Worm (Caenorhabditis elegans) whole organism, L1 larva: ENCODE data around the gene C34E10.12.

Experiments used
- C04F5.9 ChIP-seq: sonication (generic microtip); optimal IDR thresholded peaks from 2 replicates; lab custom pipeline; 2016; ENCODE audit warnings: missing genetic modification characterization, missing compliant biosample characterization
- C16A3.4 ChIP-seq: fragments of 150-350 bp; optimal IDR thresholded peaks from 2 replicates; lab custom pipeline; 2014; ENCODE audit warnings: missing biosample characterization, missing genetic modification characterization
- Y116A8C.19 ChIP-seq: sonication (generic microtip); optimal IDR thresholded peaks from 2 replicates; lab custom pipeline; 2016; ENCODE audit warnings: missing compliant biosample characterization, missing genetic modification characterization, borderline replicate concordance
- blmp-1 ChIP-seq: fragments of 150-350 bp; optimal IDR thresholded peaks from 2 replicates; lab custom pipeline; 2014; ENCODE audit warnings: missing biosample characterization, missing genetic modification characterization
- ceh-8 ChIP-seq: fragments of 200-800 bp; sonication (Bioruptor generic); optimal IDR thresholded peaks from 2 replicates; lab custom pipeline; 2018; ENCODE audit warnings: mild to moderate bottlenecking, missing genetic modification characterization, moderate library complexity, missing compliant biosample characterization
- ceh-82 ChIP-seq, 3 experiments: fragments of 150-350 bp in 1 of 3; sonication (generic microtip) in 2 of 3; optimal IDR thresholded peaks; 2 replicates each; lab custom pipeline; 2014 to 2017; ENCODE audit warnings: missing biosample characterization in 3 of 3, missing genetic modification characterization in 3 of 3
- ces-1 ChIP-seq: fragments of 150-350 bp; optimal IDR thresholded peaks from 2 replicates; lab custom pipeline; 2014; ENCODE audit warnings: missing biosample characterization, missing genetic modification reagents, missing genetic modification characterization
- dpl-1 ChIP-seq, 3 experiments: fragments of 150-350 bp in 2 of 3; sonication (generic microtip) in 1 of 3; optimal IDR thresholded peaks; 2 replicates each; lab custom pipeline; 2014 to 2017; ENCODE audit warnings: missing biosample characterization in 3 of 3, missing genetic modification characterization in 3 of 3, missing genetic modification reagents in 3 of 3
- dsc-1 ChIP-seq: sonication (generic microtip); optimal IDR thresholded peaks from 2 replicates; lab custom pipeline; 2016; ENCODE audit warnings: mild to moderate bottlenecking, missing genetic modification characterization, missing compliant biosample characterization
- efl-1 ChIP-seq, 4 experiments: fragments of 150-350 bp; optimal IDR thresholded peaks in 3 of 4; peaks in 1 of 4; 1 replicate in 1 of 4; 2 replicates in 3 of 4; lab custom pipeline; 2014; ENCODE audit warnings: missing biosample characterization in 2 of 4, missing genetic modification characterization in 2 of 4, missing genetic modification reagents in 2 of 4
- elt-2 ChIP-seq: sonication (generic microtip); optimal IDR thresholded peaks from 2 replicates; lab custom pipeline; 2016; ENCODE audit warnings: missing genetic modification characterization, mild to moderate bottlenecking, inconsistent platforms, missing compliant biosample characterization, missing genetic modification reagents
- elt-3 ChIP-seq, 6 experiments: fragments of 150-350 bp in 1 of 6; sonication (generic microtip); optimal IDR thresholded peaks; 2 replicates each; lab custom pipeline; 2017 to 2018; ENCODE audit warnings: missing biosample characterization in 6 of 6, missing genetic modification characterization in 6 of 6, inconsistent platforms in 1 of 6
- ets-5 ChIP-seq: fragments of 200-800 bp; sonication (Bioruptor generic); IDR thresholded peaks from 2 replicates; pipeline ENCODE4 v1.3.6; 2022; ENCODE audit warnings: missing genetic modification characterization, missing compliant biosample characterization
- fkh-10 ChIP-seq: sonication (generic microtip); optimal IDR thresholded peaks from 2 replicates; lab custom pipeline; 2017; ENCODE audit warnings: missing biosample characterization, missing genetic modification reagents, missing genetic modification characterization
- fos-1 ChIP-seq: fragments of 150-350 bp; optimal IDR thresholded peaks from 2 replicates; lab custom pipeline; 2014; ENCODE audit warnings: missing biosample characterization, missing genetic modification characterization
- hlh-17 ChIP-seq: fragments of 200-800 bp; sonication (Bioruptor generic); optimal IDR thresholded peaks from 2 replicates; lab custom pipeline; 2018; ENCODE audit warnings: missing genetic modification characterization, mild to moderate bottlenecking, missing compliant biosample characterization, moderate library complexity, borderline replicate concordance
- hpl-2 ChIP-seq: fragments of 150-350 bp; optimal IDR thresholded peaks from 2 replicates; lab custom pipeline; 2014; ENCODE audit warnings: missing biosample characterization, missing genetic modification reagents, missing genetic modification characterization
- irx-1 ChIP-seq: sonication (generic microtip); optimal IDR thresholded peaks from 2 replicates; lab custom pipeline; 2016; ENCODE audit warnings: missing genetic modification characterization, missing compliant biosample characterization
- jun-1 ChIP-seq: fragments of 150-350 bp; optimal IDR thresholded peaks from 2 replicates; lab custom pipeline; 2014; ENCODE audit warnings: missing biosample characterization, missing genetic modification reagents, missing genetic modification characterization
- lin-14 ChIP-seq: fragments of 200-800 bp; sonication (Bioruptor generic); optimal IDR thresholded peaks from 2 replicates; lab custom pipeline; 2018; ENCODE audit warnings: mild to moderate bottlenecking, missing genetic modification characterization, moderate library complexity, missing compliant biosample characterization
- lin-35 ChIP-seq, 2 experiments: fragments of 150-350 bp; optimal IDR thresholded peaks; 2 replicates each; lab custom pipeline; 2014; ENCODE audit warnings: missing biosample characterization in 2 of 2, missing genetic modification characterization in 2 of 2, missing genetic modification reagents in 2 of 2
- lin-39 ChIP-seq: fragments of 150-350 bp; optimal IDR thresholded peaks from 2 replicates; lab custom pipeline; 2014; ENCODE audit warnings: missing biosample characterization, missing genetic modification reagents, missing genetic modification characterization
- lir-3 ChIP-seq: sonication (generic microtip); optimal IDR thresholded peaks from 2 replicates; lab custom pipeline; 2016; ENCODE audit warnings: mild to moderate bottlenecking, missing genetic modification characterization, moderate library complexity, missing compliant biosample characterization; ENCODE audit not compliant: poor library complexity
- lsy-2 ChIP-seq, 2 experiments: fragments of 150-350 bp; optimal IDR thresholded peaks; 2 replicates each; lab custom pipeline; 2014; ENCODE audit warnings: missing biosample characterization in 2 of 2, missing genetic modification characterization in 2 of 2
- mab-9 ChIP-seq: fragments of 200-800 bp; sonication (Bioruptor generic); IDR thresholded peaks from 2 replicates; pipeline ENCODE4 v1.3.6; 2022; ENCODE audit warnings: missing genetic modification reagents, missing genetic modification characterization, missing compliant biosample characterization
- mdl-1 ChIP-seq, 2 experiments: fragments of 150-350 bp; optimal IDR thresholded peaks; 2 replicates each; lab custom pipeline; 2014 to 2017; ENCODE audit warnings: missing biosample characterization in 2 of 2, missing genetic modification characterization in 2 of 2, inconsistent platforms in 1 of 2
- mef-2 ChIP-seq: fragments of 150-350 bp; optimal IDR thresholded peaks from 2 replicates; lab custom pipeline; 2014; ENCODE audit warnings: missing biosample characterization, missing genetic modification characterization
- nhr-12 ChIP-seq: sonication (generic microtip); optimal IDR thresholded peaks from 2 replicates; lab custom pipeline; 2017; ENCODE audit warnings: missing biosample characterization, missing genetic modification characterization
- nhr-19 ChIP-seq: fragments of 200-800 bp; sonication (Bioruptor generic); conservative IDR thresholded peaks from 2 replicates; pipeline ENCODE4 v1.3.6; 2022; ENCODE audit warnings: missing genetic modification characterization, missing compliant biosample characterization
- nhr-20 ChIP-seq: sonication (generic microtip); optimal IDR thresholded peaks from 2 replicates; lab custom pipeline; 2016; ENCODE audit warnings: mild to moderate bottlenecking, missing genetic modification characterization, missing compliant biosample characterization
- nhr-237 ChIP-seq: fragments of 150-350 bp; optimal IDR thresholded peaks from 2 replicates; lab custom pipeline; 2014; ENCODE audit warnings: missing biosample characterization, missing genetic modification characterization
- nhr-28 ChIP-seq: fragments of 150-350 bp; optimal IDR thresholded peaks from 2 replicates; lab custom pipeline; 2014; ENCODE audit warnings: missing biosample characterization, missing genetic modification characterization
- nhr-71 ChIP-seq: sonication (generic microtip); optimal IDR thresholded peaks from 2 replicates; lab custom pipeline; 2016; ENCODE audit warnings: mild to moderate bottlenecking, missing genetic modification characterization, moderate library complexity, missing compliant biosample characterization
- nhr-76 ChIP-seq: sonication (generic microtip); optimal IDR thresholded peaks from 2 replicates; lab custom pipeline; 2017; ENCODE audit warnings: missing biosample characterization, missing genetic modification characterization
- nhr-77 ChIP-seq: fragments of 150-350 bp; optimal IDR thresholded peaks from 2 replicates; lab custom pipeline; 2014; ENCODE audit warnings: missing biosample characterization, missing genetic modification characterization
- nhr-84 ChIP-seq: sonication (generic microtip); optimal IDR thresholded peaks from 2 replicates; lab custom pipeline; 2017; ENCODE audit warnings: missing biosample characterization, missing genetic modification characterization
- nhr-85 ChIP-seq: sonication (generic microtip); peaks from one replicate; lab custom pipeline; 2016; ENCODE audit warnings: missing genetic modification characterization, inconsistent platforms, missing compliant biosample characterization
- nhr-90 ChIP-seq: sonication (generic microtip); optimal IDR thresholded peaks from 2 replicates; lab custom pipeline; 2016; ENCODE audit warnings: mild to moderate bottlenecking, missing genetic modification characterization, missing compliant biosample characterization; ENCODE audit not compliant: poor library complexity
- pqm-1 ChIP-seq: sonication (generic microtip); optimal IDR thresholded peaks from 3 replicates; lab custom pipeline; 2017; ENCODE audit warnings: missing biosample characterization, missing genetic modification characterization
- rnt-1 ChIP-seq: sonication (generic microtip); optimal IDR thresholded peaks from 2 replicates; lab custom pipeline; 2016; ENCODE audit warnings: mild to moderate bottlenecking, missing genetic modification characterization, moderate library complexity, missing compliant biosample characterization
- skn-1 ChIP-seq: fragments of 150-350 bp; optimal IDR thresholded peaks from 2 replicates; lab custom pipeline; 2014; ENCODE audit warnings: missing biosample characterization, missing genetic modification characterization
- snu-23 ChIP-seq: sonication (generic microtip); optimal IDR thresholded peaks from 2 replicates; lab custom pipeline; 2016; ENCODE audit warnings: missing genetic modification characterization, missing compliant biosample characterization
- sptf-1 ChIP-seq: fragments of 150-350 bp; optimal IDR thresholded peaks from 2 replicates; lab custom pipeline; 2014; ENCODE audit warnings: missing biosample characterization, missing genetic modification characterization
- tbx-2 ChIP-seq: sonication (generic microtip); optimal IDR thresholded peaks from 2 replicates; lab custom pipeline; 2016; ENCODE audit warnings: missing genetic modification characterization, missing compliant biosample characterization
- tlp-1 ChIP-seq: fragments of 150-350 bp; optimal IDR thresholded peaks from 2 replicates; lab custom pipeline; 2014; ENCODE audit warnings: missing biosample characterization, missing genetic modification characterization
- unc-98 ChIP-seq: fragments of 200-800 bp; sonication (Bioruptor generic); IDR thresholded peaks from 2 replicates; pipeline ENCODE4 v1.3.6; 2022; ENCODE audit warnings: missing genetic modification characterization, missing compliant biosample characterization
- vab-15 ChIP-seq: sonication (generic microtip); optimal IDR thresholded peaks from 2 replicates; lab custom pipeline; 2017; ENCODE audit warnings: missing genotype, mild to moderate bottlenecking, missing genetic modification characterization, missing compliant biosample characterization

Gene C34E10.12

DNA sequence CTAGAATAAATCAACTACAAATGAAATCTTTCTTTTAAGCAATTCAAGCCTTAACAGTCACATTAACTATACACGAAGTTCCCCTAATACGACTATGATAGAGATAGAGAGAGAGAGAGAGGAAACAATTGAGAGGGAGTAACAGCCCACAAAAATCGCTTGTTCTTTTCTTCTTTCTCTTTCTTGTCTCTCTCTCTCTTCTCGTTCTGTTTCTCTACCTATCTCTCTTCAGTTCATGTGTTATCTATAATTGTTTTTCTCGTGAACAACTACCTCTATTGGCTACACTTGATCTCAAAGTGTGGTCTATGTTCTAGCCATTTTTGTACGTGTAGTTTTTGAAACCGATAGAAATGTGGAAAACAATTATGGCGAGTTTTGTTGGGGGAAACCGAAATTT lies 25.0 kb downstream of the C34E10.12 start (continued):
- TF ChIP-seq nhr-71 (tag; lab: Kevin White, UChicago) (peak; percentile 80), fkh-10 (no peak), nhr-237 (no peak), hlh-17 (no peak), elt-3 (tag; optimal IDR thresholded peaks at IDR 0.05; lab: Kevin White, UChicago) (peak in 5 of 6 experiments; percentile 38 to 81 (median 54)), C04F5.9 (tag; lab: Kevin White, UChicago) (no peak), unc-98 (GFP tag; lab: Robert Waterston, UW) (no peak), ceh-82 (tag; optimal IDR thresholded peaks at IDR 0.05; lab: Kevin White, UChicago) (peak in 1 of 3 experiments; percentile 20), nhr-90 (tag; lab: Kevin White, UChicago) (peak; percentile 67), elt-2 (tag; lab: Kevin White, UChicago) (peak; percentile 71), mdl-1 (tag; optimal IDR thresholded peaks at IDR 0.05; lab: Kevin White, UChicago) (peak in 1 of 2 experiments; percentile 3)

DNA sequence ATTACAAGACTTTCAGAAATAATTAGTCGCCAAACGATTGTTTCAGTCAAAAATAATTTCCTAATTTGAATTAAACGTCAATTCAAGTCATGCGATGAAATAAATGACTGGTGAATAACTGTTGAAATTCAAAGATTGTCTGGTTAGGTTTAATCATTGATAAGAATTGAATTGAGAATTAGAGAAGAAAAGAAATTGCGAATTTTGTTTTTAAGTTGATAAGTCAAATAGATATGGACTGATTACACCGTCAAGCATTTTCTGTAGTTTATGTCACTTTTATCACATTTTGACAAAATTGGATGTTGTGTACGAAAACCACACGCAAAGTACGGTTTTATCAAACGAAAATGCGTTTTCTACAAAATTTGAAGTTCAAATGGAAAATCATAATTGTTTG lies 26.4 kb downstream of the C34E10.12 start:
- peak in 1 of 2 experiments; percentile 35 for TF ChIP-seq lsy-2 (tag; optimal IDR thresholded peaks at IDR 0.05; lab: Kevin White, UChicago)
- TF ChIP-seq snu-23 (GFP tag; lab: Kevin White, UChicago), result peak; percentile 18
- TF ChIP-seq fos-1, result no peak
- 0 out of 2 replicates have a peak, but pooled peaks have one; percentile 11 for TF ChIP-seq nhr-19 (GFP tag; lab: Robert Waterston, UW)
- TF ChIP-seq nhr-90 (tag; lab: Kevin White, UChicago), result peak; percentile 40
- peak; percentile 93 for TF ChIP-seq elt-2 (tag; lab: Kevin White, UChicago)
- peak; percentile 12 for TF ChIP-seq jun-1 (tag; lab: Kevin White, UChicago)
- no peak for TF ChIP-seq fkh-10
- TF ChIP-seq nhr-20 (tag; lab: Kevin White, UChicago), result peak; percentile 73
- peak; percentile 40 for TF ChIP-seq tlp-1
- peak; percentile 3 for TF ChIP-seq C16A3.4 (tag; lab: Kevin White, UChicago)
- TF ChIP-seq nhr-71 (tag; lab: Kevin White, UChicago), result peak; percentile 50
- TF ChIP-seq sptf-1 (tag; lab: Kevin White, UChicago), result no peak
- peak; percentile 48 for TF ChIP-seq lin-14 (GFP tag; lab: Kevin White, UChicago)
- TF ChIP-seq lin-35 (GFP tag; optimal IDR thresholded peaks at IDR 0.05; lab: Kevin White, UChicago), result peak in 1 of 2 experiments; percentile 62
- no peak for TF ChIP-seq blmp-1 (tag; lab: Kevin White, UChicago)
- TF ChIP-seq tbx-2 (tag; lab: Kevin White, UChicago), result peak; percentile 4
- TF ChIP-seq efl-1 (optimal IDR thresholded peaks at IDR 0.05; lab: Kevin White, UChicago), result no peak
- peak in 1 of 2 experiments; percentile 93 for TF ChIP-seq efl-1 (GFP tag; optimal IDR thresholded peaks at IDR 0.05 in 1 of 2; lab: Kevin White, UChicago)
- TF ChIP-seq nhr-12, result no peak
- TF ChIP-seq nhr-85, result peak; percentile 72
- no peak for TF ChIP-seq ces-1 (GFP tag; lab: Kevin White, UChicago)
- TF ChIP-seq pqm-1 (tag; lab: Kevin White, UChicago), result peak; percentile 78
- TF ChIP-seq irx-1 (tag; lab: Kevin White, UChicago), result no peak
- TF ChIP-seq lir-3 (tag; lab: Kevin White, UChicago), result peak; percentile 3
- peak in 5 of 6 experiments; percentile 75 to 95 (median 83) for TF ChIP-seq elt-3 (tag; optimal IDR thresholded peaks at IDR 0.05; lab: Kevin White, UChicago)
- no peak for TF ChIP-seq nhr-77 (tag; lab: Kevin White, UChicago)

DNA sequence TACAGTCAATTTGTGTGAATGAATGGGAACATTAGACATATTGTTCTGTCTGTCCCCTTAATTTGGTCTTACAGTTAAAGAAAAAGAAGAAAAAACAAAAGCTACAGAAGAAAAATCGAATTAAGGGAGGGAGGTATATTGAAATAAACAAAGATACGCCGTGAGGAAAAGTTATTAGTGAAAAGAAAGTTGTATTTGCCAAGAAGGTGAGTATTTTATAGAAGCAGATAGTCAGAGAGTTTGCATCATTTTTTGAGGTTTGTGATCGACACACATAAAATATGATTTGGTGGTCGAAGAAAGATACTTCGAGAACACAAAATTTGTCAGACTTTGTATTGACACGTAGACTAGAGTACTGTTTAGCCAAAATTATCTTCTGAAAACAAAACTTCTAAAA lies 27.3 kb downstream of the C34E10.12 start:
- peak; percentile 62 for TF ChIP-seq nhr-20 (tag; lab: Kevin White, UChicago)
- no peak for TF ChIP-seq hlh-17
- peak; percentile 2 for TF ChIP-seq ceh-8 (GFP tag; lab: Kevin White, UChicago)
- no peak for TF ChIP-seq nhr-84 (tag; lab: Kevin White, UChicago)
- no peak for TF ChIP-seq nhr-90 (tag; lab: Kevin White, UChicago)
- TF ChIP-seq hpl-2 (GFP tag; lab: Kevin White, UChicago), result no peak
- TF ChIP-seq pqm-1 (tag; lab: Kevin White, UChicago), result no peak
- TF ChIP-seq mef-2 (tag; lab: Kevin White, UChicago), result no peak
- TF ChIP-seq nhr-76 (tag; lab: Kevin White, UChicago), result no peak
- TF ChIP-seq Y116A8C.19 (tag; lab: Kevin White, UChicago), result no peak
- no peak for TF ChIP-seq lin-39 (tag; lab: Kevin White, UChicago)
- TF ChIP-seq dpl-1 (GFP tag; optimal IDR thresholded peaks at IDR 0.05; lab: Kevin White, UChicago), result no peak
- no peak for TF ChIP-seq rnt-1 (tag; lab: Kevin White, UChicago)
- peak in 1 of 2 experiments; percentile 18 for TF ChIP-seq lin-35 (GFP tag; optimal IDR thresholded peaks at IDR 0.05; lab: Kevin White, UChicago)
- TF ChIP-seq dsc-1, result no peak
- peak; percentile 31 for TF ChIP-seq lin-14 (GFP tag; lab: Kevin White, UChicago)
- TF ChIP-seq ets-5, result no peak
- peak; percentile 35 for TF ChIP-seq blmp-1 (tag; lab: Kevin White, UChicago)
- TF ChIP-seq vab-15, result no peak
- no peak for TF ChIP-seq skn-1 (tag; lab: Kevin White, UChicago)
- no peak for TF ChIP-seq mab-9 (GFP tag; lab: Robert Waterston, UW)
- no peak for TF ChIP-seq C16A3.4 (tag; lab: Kevin White, UChicago)
- no peak for TF ChIP-seq nhr-28 (tag; lab: Kevin White, UChicago)
- peak; percentile 22 for TF ChIP-seq nhr-71 (tag; lab: Kevin White, UChicago)
- peak; percentile 28 for TF ChIP-seq snu-23 (GFP tag; lab: Kevin White, UChicago)
